Worm (Caenorhabditis elegans) whole organism, L1 larva: ENCODE measurements around the gene R52.5.
"Not testable (repeated sequence)": the region's sequence is repeated elsewhere in the genome, so short reads cannot be mapped to it uniquely, and the experiment has no call there.

Source experiments
- C04F5.9 ChIP-seq: sonication (generic microtip); optimal IDR thresholded peaks from 2 replicates; lab custom pipeline; 2016; ENCODE audit warnings: missing genetic modification characterization, missing compliant biosample characterization
- C16A3.4 ChIP-seq: fragments of 150-350 bp; optimal IDR thresholded peaks from 2 replicates; lab custom pipeline; 2014; ENCODE audit warnings: missing biosample characterization, missing genetic modification characterization
- F16B12.6 ChIP-seq: fragments of 150-350 bp; optimal IDR thresholded peaks from 2 replicates; lab custom pipeline; 2014; ENCODE audit warnings: missing biosample characterization, missing genetic modification characterization
- alr-1 ChIP-seq: fragments of 200-800 bp; sonication (Bioruptor generic); optimal IDR thresholded peaks from 2 replicates; lab custom pipeline; 2018; ENCODE audit warnings: borderline replicate concordance, mild to moderate bottlenecking, missing genetic modification characterization, missing compliant biosample characterization
- ama-1 ChIP-seq: fragments of 150-350 bp; optimal IDR thresholded peaks from 2 replicates; lab custom pipeline; 2014
- blmp-1 ChIP-seq: fragments of 150-350 bp; optimal IDR thresholded peaks from 2 replicates; lab custom pipeline; 2014; ENCODE audit warnings: missing biosample characterization, missing genetic modification characterization
- ceh-82 ChIP-seq, 3 experiments: fragments of 150-350 bp in 1 of 3; sonication (generic microtip) in 2 of 3; optimal IDR thresholded peaks; 2 replicates each; lab custom pipeline; 2014 to 2017; ENCODE audit warnings: missing biosample characterization in 3 of 3, missing genetic modification characterization in 3 of 3
- dpl-1 ChIP-seq, 3 experiments: fragments of 150-350 bp in 2 of 3; sonication (generic microtip) in 1 of 3; optimal IDR thresholded peaks; 2 replicates each; lab custom pipeline; 2014 to 2017; ENCODE audit warnings: missing biosample characterization in 3 of 3, missing genetic modification characterization in 3 of 3, missing genetic modification reagents in 3 of 3
- efl-1 ChIP-seq, 4 experiments: fragments of 150-350 bp; optimal IDR thresholded peaks in 3 of 4; peaks in 1 of 4; 1 replicate in 1 of 4; 2 replicates in 3 of 4; lab custom pipeline; 2014; ENCODE audit warnings: missing biosample characterization in 2 of 4, missing genetic modification characterization in 2 of 4, missing genetic modification reagents in 2 of 4
- egl-27 ChIP-seq, 2 experiments: fragments of 150-350 bp in 1 of 2; sonication (generic microtip); optimal IDR thresholded peaks; 3 replicates each; lab custom pipeline; 2017 to 2018; ENCODE audit warnings: missing biosample characterization in 2 of 2, missing genetic modification characterization in 2 of 2, missing genetic modification reagents in 2 of 2
- fos-1 ChIP-seq: fragments of 150-350 bp; optimal IDR thresholded peaks from 2 replicates; lab custom pipeline; 2014; ENCODE audit warnings: missing biosample characterization, missing genetic modification characterization
- isw-1 ChIP-seq: fragments of 200-800 bp; sonication (Bioruptor generic); IDR thresholded peaks from 2 replicates; pipeline ENCODE4 v1.3.6; 2022; ENCODE audit warnings: missing genetic modification characterization, missing compliant biosample characterization
- lin-13 ChIP-seq: fragments of 150-350 bp; optimal IDR thresholded peaks from 2 replicates; lab custom pipeline; 2014; ENCODE audit warnings: missing biosample characterization, missing genetic modification reagents, missing genetic modification characterization
- lin-15B ChIP-seq: fragments of 150-350 bp; sonication (generic microtip); optimal IDR thresholded peaks from 3 replicates; lab custom pipeline; 2014; ENCODE audit warnings: missing biosample characterization, missing genetic modification characterization
- lin-35 ChIP-seq, 2 experiments: fragments of 150-350 bp; optimal IDR thresholded peaks; 2 replicates each; lab custom pipeline; 2014; ENCODE audit warnings: missing biosample characterization in 2 of 2, missing genetic modification characterization in 2 of 2, missing genetic modification reagents in 2 of 2
- lsy-2 ChIP-seq, 2 experiments: fragments of 150-350 bp; optimal IDR thresholded peaks; 2 replicates each; lab custom pipeline; 2014; ENCODE audit warnings: missing biosample characterization in 2 of 2, missing genetic modification characterization in 2 of 2
- mef-2 ChIP-seq: fragments of 150-350 bp; optimal IDR thresholded peaks from 2 replicates; lab custom pipeline; 2014; ENCODE audit warnings: missing biosample characterization, missing genetic modification characterization
- mep-1 ChIP-seq: fragments of 150-350 bp; optimal IDR thresholded peaks from 2 replicates; lab custom pipeline; 2014; ENCODE audit warnings: missing biosample characterization, missing genetic modification characterization
- nhr-11 ChIP-seq: fragments of 150-350 bp; optimal IDR thresholded peaks from 2 replicates; lab custom pipeline; 2014; ENCODE audit warnings: missing biosample characterization, missing genetic modification characterization
- nhr-12 ChIP-seq: sonication (generic microtip); optimal IDR thresholded peaks from 2 replicates; lab custom pipeline; 2017; ENCODE audit warnings: missing biosample characterization, missing genetic modification characterization
- nhr-19 ChIP-seq: fragments of 200-800 bp; sonication (Bioruptor generic); conservative IDR thresholded peaks from 2 replicates; pipeline ENCODE4 v1.3.6; 2022; ENCODE audit warnings: missing genetic modification characterization, missing compliant biosample characterization
- nhr-20 ChIP-seq: sonication (generic microtip); optimal IDR thresholded peaks from 2 replicates; lab custom pipeline; 2016; ENCODE audit warnings: mild to moderate bottlenecking, missing genetic modification characterization, missing compliant biosample characterization
- nhr-237 ChIP-seq: fragments of 150-350 bp; optimal IDR thresholded peaks from 2 replicates; lab custom pipeline; 2014; ENCODE audit warnings: missing biosample characterization, missing genetic modification characterization
- nhr-47 ChIP-seq: sonication (generic microtip); optimal IDR thresholded peaks from 2 replicates; lab custom pipeline; 2016; ENCODE audit warnings: mild to moderate bottlenecking, missing genetic modification characterization, moderate library complexity, missing compliant biosample characterization
- nhr-85 ChIP-seq: sonication (generic microtip); peaks from one replicate; lab custom pipeline; 2016; ENCODE audit warnings: missing genetic modification characterization, inconsistent platforms, missing compliant biosample characterization
- nhr-90 ChIP-seq: sonication (generic microtip); optimal IDR thresholded peaks from 2 replicates; lab custom pipeline; 2016; ENCODE audit warnings: mild to moderate bottlenecking, missing genetic modification characterization, missing compliant biosample characterization; ENCODE audit not compliant: poor library complexity
- pag-3 ChIP-seq: sonication (generic microtip); optimal IDR thresholded peaks from 2 replicates; lab custom pipeline; 2017; ENCODE audit warnings: missing genetic modification characterization, mild to moderate bottlenecking, missing compliant biosample characterization, antibody characterized with exemption, borderline replicate concordance; ENCODE audit not compliant: insufficient read depth
- pax-3 ChIP-seq: fragments of 200-800 bp; sonication (Bioruptor generic); optimal IDR thresholded peaks from 2 replicates; lab custom pipeline; 2018; ENCODE audit warnings: mild to moderate bottlenecking, missing genetic modification characterization, moderate library complexity, missing compliant biosample characterization
- rnt-1 ChIP-seq: sonication (generic microtip); optimal IDR thresholded peaks from 2 replicates; lab custom pipeline; 2016; ENCODE audit warnings: mild to moderate bottlenecking, missing genetic modification characterization, moderate library complexity, missing compliant biosample characterization
- skn-1 ChIP-seq: fragments of 150-350 bp; optimal IDR thresholded peaks from 2 replicates; lab custom pipeline; 2014; ENCODE audit warnings: missing biosample characterization, missing genetic modification characterization
- sox-4 ChIP-seq: sonication (generic microtip); optimal IDR thresholded peaks from 2 replicates; lab custom pipeline; 2016; ENCODE audit warnings: missing genetic modification characterization, missing compliant biosample characterization
- swsn-7 ChIP-seq: sonication (generic microtip); optimal IDR thresholded peaks from 2 replicates; lab custom pipeline; 2016; ENCODE audit warnings: missing genetic modification characterization, missing compliant biosample characterization
- unc-30 ChIP-seq: sonication (generic microtip); optimal IDR thresholded peaks from 2 replicates; lab custom pipeline; 2017; ENCODE audit warnings: missing biosample characterization, missing genetic modification characterization
- unc-86 ChIP-seq: sonication (generic microtip); optimal IDR thresholded peaks from 2 replicates; lab custom pipeline; 2016; ENCODE audit warnings: missing genetic modification characterization, missing compliant biosample characterization
- vab-15 ChIP-seq: sonication (generic microtip); optimal IDR thresholded peaks from 2 replicates; lab custom pipeline; 2017; ENCODE audit warnings: missing genotype, mild to moderate bottlenecking, missing genetic modification characterization, missing compliant biosample characterization
- zag-1 ChIP-seq: fragments of 150-350 bp; optimal IDR thresholded peaks from 2 replicates; lab custom pipeline; 2014; ENCODE audit warnings: missing biosample characterization, missing genetic modification characterization
- zip-4 ChIP-seq: fragments of 200-800 bp; sonication (Bioruptor generic); optimal IDR thresholded peaks from 2 replicates; lab custom pipeline; 2018; ENCODE audit warnings: mild to moderate bottlenecking, missing genetic modification characterization, moderate library complexity, missing compliant biosample characterization
- ztf-4 ChIP-seq: fragments of 150-350 bp; optimal IDR thresholded peaks from 2 replicates; lab custom pipeline; 2014; ENCODE audit warnings: missing biosample characterization, missing genetic modification characterization

Gene R52.5

DNA sequence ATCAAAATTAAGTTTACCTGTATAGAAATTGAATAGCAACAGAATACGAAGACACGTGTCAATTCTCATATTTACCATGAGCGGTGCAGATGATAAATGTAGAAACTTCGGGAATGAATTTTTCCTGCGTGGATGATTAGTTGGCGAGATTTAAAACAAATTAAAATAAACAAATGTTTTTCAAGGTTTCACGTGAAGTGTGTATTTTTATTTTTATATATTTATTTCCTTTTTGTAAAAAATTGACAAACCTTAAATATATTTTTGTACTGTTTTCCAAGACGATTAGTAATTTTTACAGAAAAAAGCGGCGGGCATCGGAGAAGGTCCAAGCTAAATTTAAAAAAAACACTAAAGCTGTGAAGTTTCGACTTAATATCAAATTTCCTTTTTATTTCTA, 34.3 kb downstream of the R52.5 start, which contains the start of gene F07E5.8:
F07E5.8 (minus strand) TSS at position 101 of the 400 bp plus-strand sequence.
- TF ChIP-seq nhr-20 (tag; lab: Kevin White, UChicago) (no peak), nhr-12 (tag; lab: Kevin White, UChicago) (no peak), F16B12.6 (no peak), ztf-4 (tag; lab: Kevin White, UChicago) (no peak), isw-1 (GFP tag; lab: Robert Waterston, UW) (no peak), C04F5.9 (tag; lab: Kevin White, UChicago) (no peak), pax-3 (tag; lab: Kevin White, UChicago) (no peak), mef-2 (tag; lab: Kevin White, UChicago) (no peak), lin-13 (no peak), vab-15 (tag; lab: Kevin White, UChicago) (no peak), efl-1 (optimal IDR thresholded peaks at IDR 0.05; lab: Kevin White, UChicago) (no peak), efl-1 (GFP tag; optimal IDR thresholded peaks at IDR 0.05 in 1 of 2; lab: Kevin White, UChicago) (no peak), rnt-1 (tag; lab: Kevin White, UChicago) (no peak), swsn-7 (tag; lab: Kevin White, UChicago) (no peak), nhr-237 (tag; lab: Kevin White, UChicago) (no peak)

DNA sequence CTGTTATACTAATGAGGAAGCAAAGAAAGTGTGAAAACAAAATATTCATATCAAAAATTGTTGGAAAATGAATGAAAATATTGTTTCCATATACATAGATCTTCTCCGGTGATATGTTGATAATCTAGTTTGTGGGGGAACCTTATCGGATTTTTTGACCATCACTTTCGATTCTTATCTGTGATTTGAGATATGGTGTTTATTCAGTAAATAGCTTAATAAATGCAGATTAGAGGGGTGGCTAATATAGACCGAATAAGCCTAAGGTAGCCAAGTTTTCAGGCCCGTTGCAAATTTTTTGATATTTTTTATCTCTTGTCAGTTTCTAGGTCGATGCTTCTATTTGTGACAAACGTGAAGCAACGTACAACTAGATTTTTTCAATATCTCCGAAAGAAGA, 38.4 kb downstream of the R52.5 start, which contains the start of gene F07E5.7:
F07E5.7 (minus strand) TSS at position 101 of the 400 bp plus-strand sequence.
- TF ChIP-seq mep-1 (tag; lab: Kevin White, UChicago) (no peak), blmp-1 (peak; percentile 39)

DNA sequence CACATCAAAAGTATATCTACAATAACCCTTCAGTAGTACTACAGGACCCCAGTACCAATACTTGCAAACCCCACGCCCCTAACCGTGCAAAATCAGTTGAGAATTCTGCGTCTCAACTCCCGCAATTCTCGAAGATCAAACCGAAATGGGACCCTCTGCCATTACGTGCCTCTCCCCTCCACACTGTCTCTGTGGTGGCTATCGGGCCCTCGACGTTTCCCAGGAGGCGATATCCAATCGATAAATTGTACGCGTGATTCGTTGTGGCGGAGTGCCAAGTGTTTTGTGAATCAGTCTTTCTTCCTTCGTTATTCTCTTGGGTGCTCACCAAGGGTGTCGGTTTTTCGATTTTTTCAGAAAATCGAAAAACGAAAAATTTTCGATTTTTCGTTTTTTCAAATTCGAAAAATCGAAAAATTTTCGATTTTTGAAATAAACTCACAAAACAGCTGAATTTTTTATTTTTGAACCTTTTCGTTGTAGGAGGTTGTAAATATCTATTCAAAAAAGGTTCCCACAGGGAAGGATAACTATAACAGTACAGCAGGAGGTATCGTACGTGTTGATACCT, 42.3 kb downstream of the R52.5 start, which contains the start of gene F07E5.12:
F07E5.12 (plus strand) TSS at position 521 of the 571 bp plus-strand sequence.
- TF ChIP-seq efl-1 (optimal IDR thresholded peaks at IDR 0.05; lab: Kevin White, UChicago): not testable (repeated sequence)
- peak in 1 of 2 experiments; percentile 60 for TF ChIP-seq efl-1 (GFP tag; optimal IDR thresholded peaks at IDR 0.05 in 1 of 2; lab: Kevin White, UChicago)

DNA sequence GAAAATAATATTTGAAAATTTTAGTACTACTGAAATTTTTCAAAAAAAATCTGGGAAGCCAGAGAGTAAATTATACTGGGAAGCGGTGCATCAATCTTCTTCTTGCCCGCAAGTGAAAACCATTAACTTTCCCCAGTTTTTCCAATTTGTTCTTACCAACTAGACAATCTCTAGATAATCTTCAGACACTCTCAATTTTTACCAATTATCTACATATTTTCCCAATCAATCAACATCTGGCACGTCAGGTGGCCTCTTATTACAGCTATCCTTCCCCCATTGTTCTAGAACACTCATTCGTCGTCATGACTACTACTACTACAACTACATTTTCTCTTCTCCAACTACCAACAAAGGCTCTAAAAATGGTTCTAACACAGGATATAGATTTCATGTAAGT, 45.3 kb downstream of the R52.5 start, which contains the start of gene fbxb-6:
fbxb-6 (plus strand) TSS at position 301 of the 400 bp plus-strand sequence.
- TF ChIP-seq efl-1 (optimal IDR thresholded peaks at IDR 0.05; lab: Kevin White, UChicago) (no peak), efl-1 (GFP tag; optimal IDR thresholded peaks at IDR 0.05 in 1 of 2; lab: Kevin White, UChicago) (peak in 1 of 2 experiments; percentile 68), egl-27 (tag; optimal IDR thresholded peaks at IDR 0.05; lab: Kevin White, UChicago) (no peak), dpl-1 (GFP tag; optimal IDR thresholded peaks at IDR 0.05; lab: Kevin White, UChicago) (no peak)

DNA sequence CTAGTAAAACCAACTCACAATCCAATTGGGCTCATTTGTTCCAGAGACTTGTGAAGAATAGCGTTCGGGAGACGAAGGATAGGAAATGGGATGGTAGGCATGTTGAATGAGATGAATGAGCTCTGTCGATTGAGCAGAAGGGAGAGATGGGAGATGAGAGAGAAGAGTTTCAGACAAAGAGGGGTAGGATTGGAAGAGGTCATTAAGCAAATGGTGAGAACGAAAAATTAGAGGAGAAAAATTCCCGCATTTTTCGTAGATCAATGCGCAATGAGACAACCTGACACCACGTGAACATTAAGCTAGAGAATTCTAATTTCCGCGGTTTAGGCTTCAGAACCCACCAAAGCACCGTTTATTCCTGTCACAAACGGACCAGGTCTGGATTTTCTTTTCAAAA, 45.9 kb downstream of the R52.5 start, which contains the start of gene F07E5.13:
F07E5.13 (minus strand) TSS at position 101 of the 400 bp plus-strand sequence.
- TF ChIP-seq pax-3 (tag; lab: Kevin White, UChicago) (no peak), zag-1 (tag; lab: Kevin White, UChicago) (no peak), ama-1 (no peak), dpl-1 (GFP tag; optimal IDR thresholded peaks at IDR 0.05; lab: Kevin White, UChicago) (no peak), fos-1 (no peak), nhr-237 (tag; lab: Kevin White, UChicago) (no peak), unc-86 (tag; lab: Kevin White, UChicago) (no peak), lin-13 (no peak), zip-4 (GFP tag; lab: Kevin White, UChicago) (no peak), ztf-4 (tag; lab: Kevin White, UChicago) (no peak), C04F5.9 (tag; lab: Kevin White, UChicago) (no peak), alr-1 (tag; lab: Kevin White, UChicago) (no peak), ceh-82 (tag; optimal IDR thresholded peaks at IDR 0.05; lab: Kevin White, UChicago) (no peak)
- TF ChIP-seq, all 84 proteins: peak for 0

ce11 chrII:2058985-2059384, 50.9 kb downstream of the R52.5 start, which contains the start of gene F07E5.5:
F07E5.5 (minus strand) TSS chrII:2059070.
- peak; percentile 14 for TF ChIP-seq nhr-11
- TF ChIP-seq sox-4: no peak
- TF ChIP-seq ztf-4 (tag; lab: Kevin White, UChicago): no peak
- peak; percentile 75 to 78 for TF ChIP-seq efl-1 (optimal IDR thresholded peaks at IDR 0.05; lab: Kevin White, UChicago)
- TF ChIP-seq efl-1 (GFP tag; optimal IDR thresholded peaks at IDR 0.05 in 1 of 2; lab: Kevin White, UChicago): peak; percentile 75 to 97
- peak; percentile 54 to 78 (median 74) for TF ChIP-seq dpl-1 (GFP tag; optimal IDR thresholded peaks at IDR 0.05; lab: Kevin White, UChicago)
- no peak for TF ChIP-seq nhr-47
- TF ChIP-seq lsy-2 (tag; optimal IDR thresholded peaks at IDR 0.05; lab: Kevin White, UChicago): peak; percentile 96 to 98
- no peak for TF ChIP-seq unc-30
- TF ChIP-seq lin-35 (GFP tag; optimal IDR thresholded peaks at IDR 0.05; lab: Kevin White, UChicago): peak; percentile 61 to 77
- TF ChIP-seq pag-3: no peak
- TF ChIP-seq nhr-90 (tag; lab: Kevin White, UChicago): no peak
- TF ChIP-seq rnt-1 (tag; lab: Kevin White, UChicago): no peak
- TF ChIP-seq swsn-7 (tag; lab: Kevin White, UChicago): peak; percentile 51
- peak; percentile 68 for TF ChIP-seq nhr-85 (tag; lab: Kevin White, UChicago)
- peak; percentile 46 for TF ChIP-seq C16A3.4 (tag; lab: Kevin White, UChicago)
- TF ChIP-seq F16B12.6: peak; percentile 91
- TF ChIP-seq skn-1: peak; percentile 55
- TF ChIP-seq lin-15B (tag; lab: Kevin White, UChicago): peak; percentile 41
- peak; percentile 49 for TF ChIP-seq nhr-19 (GFP tag; lab: Robert Waterston, UW)
